Worm (Caenorhabditis elegans) whole organism, L4 larva: ENCODE measurements around the gene mau-8.

ENCODE experiments used
- D1046.2 ChIP-seq: fragments of 200-800 bp; sonication (Bioruptor generic); IDR thresholded peaks from 2 replicates; pipeline ENCODE4 v1.3.6; 2022; ENCODE audit warnings: missing genetic modification characterization, missing compliant biosample characterization
- F37D6.2 ChIP-seq: sonication (generic microtip); optimal IDR thresholded peaks from 2 replicates; lab custom pipeline; 2016; ENCODE audit warnings: mild to moderate bottlenecking, missing genetic modification characterization, missing compliant biosample characterization
- F49E8.2 ChIP-seq: sonication (generic microtip); optimal IDR thresholded peaks from 2 replicates; lab custom pipeline; 2016; ENCODE audit warnings: missing compliant biosample characterization, mild to moderate bottlenecking, missing genetic modification characterization, borderline replicate concordance
- R02D3.7 ChIP-seq: fragments of 150-350 bp; sonication (generic microtip); optimal IDR thresholded peaks from 3 replicates; lab custom pipeline; 2014; ENCODE audit warnings: missing biosample characterization, missing genetic modification characterization
- T26A8.4 ChIP-seq: fragments of 200-800 bp; sonication (Bioruptor generic); IDR thresholded peaks from 2 replicates; pipeline ENCODE4 v1.3.6; 2022; ENCODE audit warnings: missing genetic modification characterization, missing compliant biosample characterization
- Y5F2A.4 ChIP-seq: fragments of 200-800 bp; sonication (Bioruptor generic); optimal IDR thresholded peaks from 2 replicates; lab custom pipeline; 2018; ENCODE audit warnings: mild to moderate bottlenecking, missing genetic modification characterization, missing compliant biosample characterization
- Y75B8A.6 ChIP-seq: fragments of 200-800 bp; sonication (Bioruptor generic); IDR thresholded peaks from 2 replicates; pipeline ENCODE4 v1.3.6; 2022; ENCODE audit warnings: missing genetic modification reagents, missing genetic modification characterization, missing compliant biosample characterization
- ZK546.5 ChIP-seq, 2 experiments: sonication (generic microtip); optimal IDR thresholded peaks; 2 replicates each; lab custom pipeline; 2017; ENCODE audit warnings: missing biosample characterization in 2 of 2, missing genetic modification characterization in 2 of 2
- aha-1 ChIP-seq: fragments of 150-350 bp; peaks from one replicate; lab custom pipeline; 2014; ENCODE audit warnings: missing biosample characterization, missing genetic modification characterization
- ama-1 ChIP-seq: fragments of 150-350 bp; optimal IDR thresholded peaks from 2 replicates; lab custom pipeline; 2014; ENCODE audit warnings: inconsistent platforms, mixed read lengths
- arid-1 ChIP-seq: fragments of 200-800 bp; sonication (Bioruptor generic); conservative IDR thresholded peaks from 2 replicates; pipeline ENCODE4 v1.3.6; 2022; ENCODE audit warnings: missing genetic modification reagents, missing genetic modification characterization, missing compliant biosample characterization
- attf-4 ChIP-seq: sonication (generic microtip); optimal IDR thresholded peaks from 3 replicates; lab custom pipeline; 2017; ENCODE audit warnings: missing biosample characterization, missing genetic modification characterization
- ceh-20 ChIP-seq: fragments of 200-800 bp; sonication (Bioruptor generic); IDR thresholded peaks from 2 replicates; pipeline ENCODE4 v1.3.6; 2022; ENCODE audit warnings: missing genetic modification reagents, missing genetic modification characterization, missing compliant biosample characterization
- ceh-28 ChIP-seq: fragments of 150-350 bp; optimal IDR thresholded peaks from 2 replicates; lab custom pipeline; 2014; ENCODE audit warnings: missing biosample characterization, missing genetic modification reagents, missing genetic modification characterization
- ceh-32 ChIP-seq: sonication (generic microtip); optimal IDR thresholded peaks from 2 replicates; lab custom pipeline; 2016; ENCODE audit warnings: mild to moderate bottlenecking, missing genetic modification characterization, missing compliant biosample characterization; ENCODE audit not compliant: poor library complexity
- ceh-82 ChIP-seq: sonication (generic microtip); optimal IDR thresholded peaks from 2 replicates; lab custom pipeline; 2017; ENCODE audit warnings: missing biosample characterization, missing genetic modification characterization
- ctbp-1 ChIP-seq: fragments of 200-800 bp; sonication (Bioruptor generic); IDR thresholded peaks from 2 replicates; pipeline ENCODE4 v1.3.6; 2022; ENCODE audit warnings: missing genetic modification reagents, missing genetic modification characterization, missing compliant biosample characterization
- daf-8 ChIP-seq: fragments of 200-800 bp; sonication (Bioruptor generic); IDR thresholded peaks from 2 replicates; pipeline ENCODE4 v1.3.6; 2022; ENCODE audit warnings: missing genetic modification characterization, missing compliant biosample characterization
- dmd-6 ChIP-seq: fragments of 200-800 bp; sonication (Bioruptor generic); IDR thresholded peaks from 2 replicates; pipeline ENCODE4 v1.3.6; 2022; ENCODE audit warnings: missing genetic modification reagents, missing genetic modification characterization, missing compliant biosample characterization
- dmd-8 ChIP-seq: fragments of 200-800 bp; sonication (Bioruptor generic); IDR thresholded peaks from 2 replicates; pipeline ENCODE4 v1.3.6; 2022; ENCODE audit warnings: missing genetic modification characterization, missing compliant biosample characterization
- dve-1 ChIP-seq: sonication (generic microtip); optimal IDR thresholded peaks from 2 replicates; lab custom pipeline; 2017; ENCODE audit warnings: antibody characterized with exemption, mild to moderate bottlenecking, missing genetic modification characterization, missing compliant biosample characterization; ENCODE audit not compliant: insufficient read depth
- fos-1 ChIP-seq: fragments of 150-350 bp; optimal IDR thresholded peaks from 2 replicates; lab custom pipeline; 2014; ENCODE audit warnings: missing biosample characterization, missing genetic modification characterization
- hif-1 ChIP-seq, 2 experiments: sonication (generic microtip); optimal IDR thresholded peaks; 2 replicates each; lab custom pipeline; 2016 to 2017; ENCODE audit warnings: missing compliant biosample characterization in 2 of 2, missing genetic modification characterization in 2 of 2, missing genetic modification reagents in 2 of 2, missing genotype in 2 of 2, mild to moderate bottlenecking in 1 of 2
- hmg-1.1 ChIP-seq: fragments of 200-800 bp; sonication (Bioruptor generic); IDR thresholded peaks from 2 replicates; pipeline ENCODE4 v1.3.6; 2022; ENCODE audit warnings: missing genetic modification reagents, missing genetic modification characterization, missing compliant biosample characterization
- jun-1 ChIP-seq: fragments of 150-350 bp; optimal IDR thresholded peaks from 2 replicates; lab custom pipeline; 2014; ENCODE audit warnings: missing biosample characterization, missing genetic modification reagents, missing genetic modification characterization
- lim-7 ChIP-seq: fragments of 200-800 bp; sonication (Bioruptor generic); IDR thresholded peaks from 2 replicates; pipeline ENCODE4 v1.3.6; 2022; ENCODE audit warnings: missing genetic modification characterization, missing compliant biosample characterization
- lin-1 ChIP-seq: fragments of 200-800 bp; sonication (Bioruptor generic); IDR thresholded peaks from 2 replicates; pipeline ENCODE4 v1.3.6; 2022; ENCODE audit warnings: missing genetic modification reagents, missing genetic modification characterization, missing compliant biosample characterization
- lin-13 ChIP-seq: fragments of 150-350 bp; optimal IDR thresholded peaks from 2 replicates; lab custom pipeline; 2014; ENCODE audit warnings: missing biosample characterization, missing genetic modification reagents, missing genetic modification characterization
- lin-38 ChIP-seq: fragments of 200-800 bp; sonication (Bioruptor generic); IDR thresholded peaks from 2 replicates; pipeline ENCODE4 v1.3.6; 2022; ENCODE audit warnings: missing genetic modification reagents, missing genetic modification characterization, missing compliant biosample characterization
- lsy-2 ChIP-seq, 2 experiments: fragments of 150-350 bp in 1 of 2; sonication (generic microtip) in 1 of 2; optimal IDR thresholded peaks; 2 replicates each; lab custom pipeline; 2014 to 2017; ENCODE audit warnings: missing biosample characterization in 2 of 2, missing genetic modification characterization in 2 of 2
- mdl-1 ChIP-seq, 2 experiments: fragments of 150-350 bp in 1 of 2; sonication (generic microtip) in 1 of 2; optimal IDR thresholded peaks; 2 replicates each; lab custom pipeline; 2014 to 2017; ENCODE audit warnings: missing biosample characterization in 2 of 2, missing genetic modification characterization in 2 of 2
- mep-1 ChIP-seq: fragments of 150-350 bp; sonication (generic microtip); optimal IDR thresholded peaks from 3 replicates; lab custom pipeline; 2014; ENCODE audit warnings: missing biosample characterization, missing genetic modification characterization
- mxl-2 ChIP-seq: fragments of 200-800 bp; sonication (Bioruptor generic); conservative IDR thresholded peaks from 2 replicates; pipeline ENCODE4 v1.3.6; 2022; ENCODE audit warnings: missing genetic modification reagents, missing genetic modification characterization, missing compliant biosample characterization
- nhr-237 ChIP-seq: sonication (generic microtip); optimal IDR thresholded peaks from 2 replicates; lab custom pipeline; 2017; ENCODE audit warnings: missing biosample characterization, missing genetic modification characterization
- nhr-25 ChIP-seq: sonication (generic microtip); optimal IDR thresholded peaks from 2 replicates; lab custom pipeline; 2017; ENCODE audit warnings: missing genetic modification characterization, mild to moderate bottlenecking, missing compliant biosample characterization, antibody characterized with exemption, moderate library complexity, borderline replicate concordance; ENCODE audit not compliant: insufficient read depth
- nhr-6 ChIP-seq: fragments of 150-350 bp; optimal IDR thresholded peaks from 2 replicates; lab custom pipeline; 2014; ENCODE audit warnings: missing biosample characterization, missing genetic modification characterization
- nhr-77 ChIP-seq: fragments of 150-350 bp; optimal IDR thresholded peaks from 2 replicates; lab custom pipeline; 2014; ENCODE audit warnings: missing biosample characterization, missing genetic modification characterization
- php-3 ChIP-seq: fragments of 200-800 bp; sonication (Bioruptor generic); IDR thresholded peaks from 2 replicates; pipeline ENCODE4 v1.3.6; 2022; ENCODE audit warnings: missing genetic modification reagents, missing genetic modification characterization, missing compliant biosample characterization
- spr-1 ChIP-seq: sonication (generic microtip); optimal IDR thresholded peaks from 2 replicates; lab custom pipeline; 2016; ENCODE audit warnings: mild to moderate bottlenecking, missing genetic modification characterization, missing compliant biosample characterization
- unc-130 ChIP-seq: sonication (generic microtip); optimal IDR thresholded peaks from 2 replicates; lab custom pipeline; 2016; ENCODE audit warnings: missing genetic modification reagents, missing genetic modification characterization, missing compliant biosample characterization
- unc-39 ChIP-seq: sonication (generic microtip); optimal IDR thresholded peaks from 2 replicates; lab custom pipeline; 2017; ENCODE audit warnings: missing biosample characterization, missing genetic modification characterization
- vab-7 ChIP-seq: fragments of 200-800 bp; sonication (Bioruptor generic); IDR thresholded peaks from 2 replicates; pipeline ENCODE4 v1.3.6; 2022; ENCODE audit warnings: missing genetic modification reagents, missing genetic modification characterization, missing compliant biosample characterization
- zag-1 ChIP-seq: fragments of 150-350 bp; optimal IDR thresholded peaks from 2 replicates; lab custom pipeline; 2014; ENCODE audit warnings: missing biosample characterization, missing genetic modification characterization
- zfp-2 ChIP-seq: sonication (generic microtip); optimal IDR thresholded peaks from 2 replicates; lab custom pipeline; 2016; ENCODE audit warnings: mild to moderate bottlenecking, missing genetic modification characterization, missing compliant biosample characterization
- zip-2 ChIP-seq: fragments of 150-350 bp; optimal IDR thresholded peaks from 2 replicates; lab custom pipeline; 2014; ENCODE audit warnings: missing biosample characterization, missing genetic modification characterization
- ztf-7 ChIP-seq: fragments of 150-350 bp; optimal IDR thresholded peaks from 2 replicates; lab custom pipeline; 2014; ENCODE audit warnings: missing biosample characterization, missing genetic modification characterization

mau-8 gene

ce11 chrIV:13381823-13382222 is 4.0 kb downstream of the mau-8 start, which contains the start of gene emc-3:
emc-3 (minus strand) TSS chrIV:13381923.
- TF ChIP-seq dmd-8 (GFP tag; lab: Robert Waterston, UW) (no peak), vab-7 (GFP tag; lab: Robert Waterston, UW) (no peak), dve-1 (tag; lab: Kevin White, UChicago) (no peak), Y75B8A.6 (no peak), mxl-2 (no peak), mep-1 (tag; lab: Kevin White, UChicago) (no peak), lim-7 (no peak), ctbp-1 (GFP tag; lab: Robert Waterston, UW) (no peak), zip-2 (tag; lab: Kevin White, UChicago) (no peak), nhr-6 (tag; lab: Kevin White, UChicago) (no peak), unc-39 (no peak)
- TF ChIP-seq, all 104 proteins: peak for 0

ce11 chrIV:13383763-13384436 is 6.1 kb downstream of the mau-8 start, which contains the start of gene rab-19:
rab-19 (minus strand) TSS chrIV:13384386.
- TF ChIP-seq arid-1 (no peak), dve-1 (tag; lab: Kevin White, UChicago) (no peak), zfp-2 (tag; lab: Kevin White, UChicago) (no peak), aha-1 (tag; lab: Kevin White, UChicago) (peak; percentile 60), ama-1 (no peak), hmg-1.1 (0 out of 2 replicates have a peak, but pooled peaks have one; percentile 40), lin-38 (GFP tag; lab: Robert Waterston, UW) (peak; percentile 32; the same call in 1 of the 2 replicates), nhr-237 (tag; lab: Kevin White, UChicago) (no peak), hif-1 (tag; optimal IDR thresholded peaks at IDR 0.05; lab: Kevin White, UChicago) (peak in 1 of 2 experiments; percentile 19), mep-1 (tag; lab: Kevin White, UChicago) (peak; percentile 10)

- TF ChIP-seq mdl-1 (tag; optimal IDR thresholded peaks at IDR 0.05; lab: Kevin White, UChicago) = no peak
- TF ChIP-seq nhr-237 (tag; lab: Kevin White, UChicago) = no peak
- peak; percentile 78 for TF ChIP-seq unc-130
- peak in 1 of 2 experiments; percentile 89 for TF ChIP-seq lsy-2 (tag; optimal IDR thresholded peaks at IDR 0.05; lab: Kevin White, UChicago)
- TF ChIP-seq zfp-2 (tag; lab: Kevin White, UChicago) = no peak
- no peak for TF ChIP-seq ceh-32
- no peak for TF ChIP-seq F49E8.2 (tag; lab: Kevin White, UChicago)
- no peak for TF ChIP-seq dmd-8 (GFP tag; lab: Robert Waterston, UW)
- 0 out of 2 replicates have a peak, but pooled peaks have one; percentile 46 for TF ChIP-seq T26A8.4 (GFP tag; lab: Robert Waterston, UW)
- no peak for TF ChIP-seq lin-1
- TF ChIP-seq aha-1 (tag; lab: Kevin White, UChicago) = peak; percentile 96
- TF ChIP-seq fos-1 = no peak
- peak; percentile 65 for TF ChIP-seq ztf-7 (tag; lab: Kevin White, UChicago)
- TF ChIP-seq php-3 = no peak
- no peak for TF ChIP-seq D1046.2 (GFP tag; lab: Robert Waterston, UW)
- no peak for TF ChIP-seq daf-8 (GFP tag; lab: Robert Waterston, UW)
- TF ChIP-seq ZK546.5 (tag; optimal IDR thresholded peaks at IDR 0.05; lab: Kevin White, UChicago) = no peak
- TF ChIP-seq R02D3.7 (tag; lab: Kevin White, UChicago) = no peak
- peak; percentile 88 for TF ChIP-seq lin-13 (GFP tag; lab: Kevin White, UChicago)
- TF ChIP-seq ceh-20 = no peak
- no peak for TF ChIP-seq ceh-28 (tag; lab: Kevin White, UChicago)
- no peak for TF ChIP-seq jun-1 (tag; lab: Kevin White, UChicago)
- TF ChIP-seq zag-1 (tag; lab: Kevin White, UChicago) = no peak
- peak; percentile 0 for TF ChIP-seq spr-1
- no peak for TF ChIP-seq nhr-25 (tag; lab: Kevin White, UChicago)
- TF ChIP-seq Y5F2A.4 (GFP tag; lab: Kevin White, UChicago) = no peak
- TF ChIP-seq nhr-6 (tag; lab: Kevin White, UChicago) = peak; percentile 92
- no peak for TF ChIP-seq ceh-82 (tag; lab: Kevin White, UChicago)
- peak; percentile 38 for TF ChIP-seq nhr-77 (tag; lab: Kevin White, UChicago)
- TF ChIP-seq dve-1 (tag; lab: Kevin White, UChicago) = peak; percentile 70
- TF ChIP-seq lin-38 (GFP tag; lab: Robert Waterston, UW) = peak; percentile 96
- peak; percentile 20 for TF ChIP-seq ama-1
- TF ChIP-seq mxl-2 = no peak
- TF ChIP-seq F37D6.2 (tag; lab: Kevin White, UChicago) = peak; percentile 41
- no peak for TF ChIP-seq attf-4
- no peak for TF ChIP-seq dmd-6
Observed at ce11 chrIV:13386043-13386442, 8.2 kb downstream of the mau-8 start, which contains the start of the genes Y62E10A.20, Y62E10A.23 and mdt-9. Y62E10A.20 (minus strand) TSS chrIV:13386091. Y62E10A.23 (plus strand) TSS chrIV:13386324. mdt-9 (plus strand) TSS chrIV:13386380.
